Fruit fly (Drosophila melanogaster) whole organism, embryonic: ENCODE measurements around the gene CG5188.

Source experiments
- ATbp ChIP-seq: fragments of 200-800 bp; sonication (Bioruptor generic); optimal IDR thresholded peaks from 2 replicates; lab custom pipeline; 2017; ENCODE audit warnings: missing biosample characterization, mild to moderate bottlenecking, missing genetic modification characterization, missing genetic modification reagents
- B-H1 ChIP-seq: fragments of 200-800 bp; sonication (Bioruptor generic); IDR thresholded peaks from 3 replicates; pipeline ENCODE4 v1.3.6; 2022; ENCODE audit warnings: missing biosample characterization, missing genetic modification characterization
- CG10209 ChIP-seq: fragments of 200-800 bp; sonication (Bioruptor generic); optimal IDR thresholded peaks from 3 replicates; lab custom pipeline; 2017; ENCODE audit warnings: missing biosample characterization, mild to moderate bottlenecking, missing genetic modification characterization, missing genetic modification reagents
- CG10274 ChIP-seq: fragments of 200-800 bp; sonication (Bioruptor generic); optimal IDR thresholded peaks from 3 replicates; lab custom pipeline; 2017; ENCODE audit warnings: missing biosample characterization, mild to moderate bottlenecking, missing genetic modification characterization
- CG10431 ChIP-seq: fragments of 200-800 bp; sonication (Bioruptor generic); optimal IDR thresholded peaks from 3 replicates; lab custom pipeline; 2018; ENCODE audit warnings: missing biosample characterization, mild to moderate bottlenecking, missing genetic modification characterization
- CG10654 ChIP-seq: fragments of 200-800 bp; sonication (Bioruptor generic); optimal IDR thresholded peaks from 2 replicates; lab custom pipeline; 2016; ENCODE audit warnings: missing biosample characterization, missing genetic modification characterization
- CG13424 ChIP-seq: fragments of 200-800 bp; sonication (Bioruptor generic); optimal IDR thresholded peaks from 2 replicates; lab custom pipeline; 2019; ENCODE audit warnings: missing biosample characterization, mild to moderate bottlenecking, missing genetic modification characterization, moderate library complexity
- CG15479 ChIP-seq: fragments of 200-800 bp; sonication (Bioruptor generic); optimal IDR thresholded peaks from 3 replicates; lab custom pipeline; 2019; ENCODE audit warnings: missing biosample characterization, mild to moderate bottlenecking, missing genetic modification characterization, moderate library complexity
- CG16863 ChIP-seq: fragments of 200-800 bp; sonication (Bioruptor generic); optimal IDR thresholded peaks from 3 replicates; lab custom pipeline; 2016; ENCODE audit warnings: missing biosample characterization, missing genetic modification characterization
- CG17385 ChIP-seq: fragments of 200-800 bp; sonication (Bioruptor generic); optimal IDR thresholded peaks from 3 replicates; lab custom pipeline; 2018; ENCODE audit warnings: missing biosample characterization, mild to moderate bottlenecking, missing genetic modification characterization
- CG1832 ChIP-seq: fragments of 200-800 bp; sonication (Bioruptor generic); optimal IDR thresholded peaks from 2 replicates; lab custom pipeline; 2017; ENCODE audit warnings: missing biosample characterization, mild to moderate bottlenecking, missing genetic modification characterization, inconsistent platforms
- CG30403 ChIP-seq: fragments of 200-800 bp; sonication (Bioruptor generic); optimal IDR thresholded peaks from 3 replicates; lab custom pipeline; 2016; ENCODE audit warnings: missing biosample characterization, missing genetic modification characterization
- CG33557 ChIP-seq: fragments of 200-800 bp; sonication (Bioruptor generic); optimal IDR thresholded peaks from 2 replicates; lab custom pipeline; 2019; ENCODE audit warnings: missing biosample characterization, mild to moderate bottlenecking, missing genetic modification characterization, moderate library complexity
- CG34376 ChIP-seq: fragments of 200-800 bp; sonication (Bioruptor generic); optimal IDR thresholded peaks from 2 replicates; lab custom pipeline; 2018; ENCODE audit warnings: missing biosample characterization, mild to moderate bottlenecking, missing genetic modification characterization
- CG3726 ChIP-seq: fragments of 200-800 bp; sonication (Bioruptor generic); IDR thresholded peaks from 3 replicates; pipeline ENCODE4, ENCODE4 v1.3.6; 2022; ENCODE audit warnings: missing biosample characterization, missing genetic modification characterization
- CG42726 ChIP-seq: fragments of 200-800 bp; sonication (Bioruptor generic); IDR thresholded peaks from 2 replicates; pipeline ENCODE4 v1.3.6; 2022; ENCODE audit warnings: missing biosample characterization, missing genetic modification characterization; ENCODE audit not compliant: partially characterized antibody
- CG6791 ChIP-seq: fragments of 200-800 bp; sonication (Bioruptor generic); IDR thresholded peaks from 3 replicates; pipeline ENCODE4 v1.3.6; 2022; ENCODE audit warnings: missing biosample characterization, missing genetic modification characterization; ENCODE audit not compliant: partially characterized antibody
- CG7839 ChIP-seq: fragments of 200-800 bp; sonication (Bioruptor generic); optimal IDR thresholded peaks from 3 replicates; lab custom pipeline; 2018; ENCODE audit warnings: missing biosample characterization, mild to moderate bottlenecking, missing genetic modification characterization, moderate library complexity
- CoRest ChIP-seq: fragments of 200-800 bp; sonication (Bioruptor generic); optimal IDR thresholded peaks from 3 replicates; lab custom pipeline; 2018; ENCODE audit warnings: missing biosample characterization, mild to moderate bottlenecking, missing genetic modification characterization, moderate library complexity
- Deaf1 ChIP-seq: fragments of 200-800 bp; optimal IDR thresholded peaks from 3 replicates; lab custom pipeline; 2019; ENCODE audit warnings: missing biosample characterization, mild to moderate bottlenecking, missing genetic modification characterization, moderate library complexity
- Doc2 ChIP-seq: fragments of 200-800 bp; sonication (Bioruptor generic); IDR thresholded peaks from 2 replicates; pipeline ENCODE4 v1.3.6; 2022; ENCODE audit warnings: missing biosample characterization, missing genetic modification characterization
- HLH54F ChIP-seq: fragments of 200-800 bp; sonication (Bioruptor generic); optimal IDR thresholded peaks from 3 replicates; lab custom pipeline; 2016; ENCODE audit warnings: missing biosample characterization, missing genetic modification characterization
- Lhr ChIP-seq: fragments of 200-800 bp; sonication (Bioruptor generic); optimal IDR thresholded peaks from 3 replicates; lab custom pipeline; 2017; ENCODE audit warnings: mild to moderate bottlenecking, missing biosample characterization, missing genetic modification reagents, missing genetic modification characterization
- Sry-δ ChIP-seq: fragments of 200-800 bp; sonication (Bioruptor generic); optimal IDR thresholded peaks from 2 replicates; lab custom pipeline; 2016; ENCODE audit warnings: missing biosample characterization, missing genetic modification characterization
- caup ChIP-seq: fragments of 200-800 bp; sonication (Bioruptor generic); optimal IDR thresholded peaks from 3 replicates; lab custom pipeline; 2017; ENCODE audit warnings: missing biosample characterization, mild to moderate bottlenecking, missing genetic modification characterization, moderate library complexity; ENCODE audit not compliant: severe bottlenecking
- ci ChIP-seq: fragments of 200-800 bp; sonication (Bioruptor generic); IDR thresholded peaks from 3 replicates; pipeline ENCODE4 v1.3.6; 2022; ENCODE audit warnings: missing biosample characterization, missing genetic modification characterization
- corto ChIP-seq: fragments of 200-800 bp; sonication (Bioruptor generic); optimal IDR thresholded peaks from 2 replicates; lab custom pipeline; 2016; ENCODE audit warnings: missing biosample characterization, mild to moderate bottlenecking, missing genetic modification characterization, moderate library complexity
- crol ChIP-seq: fragments of 200-800 bp; sonication (Bioruptor generic); IDR thresholded peaks from 2 replicates; pipeline ENCODE4 v1.3.6; 2022; ENCODE audit warnings: missing biosample characterization, missing genetic modification characterization
- eve ChIP-seq, 2 experiments: fragments of >200 bp; optimal IDR thresholded peaks; 2 replicates each; lab custom pipeline; 2017; ENCODE audit warnings: missing biosample characterization in 2 of 2, missing genetic modification characterization in 2 of 2
- fd96Cb ChIP-seq: fragments of 200-800 bp; sonication (Bioruptor generic); optimal IDR thresholded peaks from 2 replicates; lab custom pipeline; 2018; ENCODE audit warnings: missing biosample characterization, mild to moderate bottlenecking, missing genetic modification characterization, moderate library complexity
- fru ChIP-seq: fragments of >200 bp; optimal IDR thresholded peaks from 2 replicates; lab custom pipeline; 2017
- gem ChIP-seq: fragments of 200-800 bp; sonication (Bioruptor generic); optimal IDR thresholded peaks from 2 replicates; lab custom pipeline; 2019; ENCODE audit warnings: missing biosample characterization, mild to moderate bottlenecking, missing genetic modification characterization, moderate library complexity
- hb ChIP-seq: fragments of 200-800 bp; sonication (Bioruptor generic); IDR thresholded peaks from 3 replicates; pipeline ENCODE4 v1.3.6; 2022; ENCODE audit warnings: missing biosample characterization, missing genetic modification characterization; ENCODE audit not compliant: partially characterized antibody
- ind ChIP-seq: fragments of 200-800 bp; sonication (Bioruptor generic); optimal IDR thresholded peaks from 3 replicates; lab custom pipeline; 2016; ENCODE audit warnings: missing biosample characterization, missing genetic modification characterization
- kni ChIP-seq: fragments of 200-800 bp; sonication (Bioruptor generic); optimal IDR thresholded peaks from 3 replicates; lab custom pipeline; 2017; ENCODE audit warnings: mild to moderate bottlenecking, missing biosample characterization, missing genetic modification reagents, missing genetic modification characterization
- mam ChIP-seq: fragments of 200-800 bp; sonication (Bioruptor generic); optimal IDR thresholded peaks from 3 replicates; lab custom pipeline; 2016; ENCODE audit warnings: missing biosample characterization, missing genetic modification characterization
- oc ChIP-seq: fragments of 200-800 bp; sonication (Bioruptor generic); optimal IDR thresholded peaks from 2 replicates; lab custom pipeline; 2018; ENCODE audit warnings: missing biosample characterization, mild to moderate bottlenecking, missing genetic modification characterization, moderate library complexity
- org-1 ChIP-seq: fragments of 200-800 bp; sonication (Bioruptor generic); optimal IDR thresholded peaks from 2 replicates; lab custom pipeline; 2017; ENCODE audit warnings: missing biosample characterization, missing genetic modification characterization
- pb ChIP-seq: fragments of 200-800 bp; sonication (Bioruptor generic); optimal IDR thresholded peaks from 3 replicates; lab custom pipeline; 2016; ENCODE audit warnings: missing biosample characterization, missing genetic modification characterization
- peb ChIP-seq: fragments of 200-800 bp; sonication (Bioruptor generic); IDR thresholded peaks from 2 replicates; pipeline ENCODE4 v1.3.6; 2022; ENCODE audit warnings: missing biosample characterization, missing genetic modification characterization
- repo ChIP-seq: fragments of 200-800 bp; sonication (Bioruptor generic); optimal IDR thresholded peaks from 2 replicates; lab custom pipeline; 2016; ENCODE audit warnings: missing biosample characterization, missing genetic modification characterization
- rib ChIP-seq: fragments of 200-800 bp; sonication (Bioruptor generic); IDR thresholded peaks from 2 replicates; pipeline ENCODE4 v1.3.6; 2022; ENCODE audit warnings: missing biosample characterization, missing genetic modification characterization
- salm ChIP-seq: fragments of 200-800 bp; sonication (Bioruptor generic); optimal IDR thresholded peaks from 2 replicates; lab custom pipeline; 2018; ENCODE audit warnings: missing biosample characterization, mild to moderate bottlenecking, missing genetic modification characterization
- scrt ChIP-seq: fragments of 200-800 bp; sonication (Bioruptor generic); optimal IDR thresholded peaks from 2 replicates; lab custom pipeline; 2018; ENCODE audit warnings: missing biosample characterization, mild to moderate bottlenecking, missing genetic modification characterization, moderate library complexity
- slbo ChIP-seq: fragments of 200-800 bp; sonication (Bioruptor generic); IDR thresholded peaks from 2 replicates; pipeline ENCODE4 v1.3.6; 2022; ENCODE audit warnings: missing biosample characterization, missing genetic modification characterization
- so ChIP-seq: fragments of 200-800 bp; sonication (Bioruptor generic); IDR thresholded peaks from 3 replicates; pipeline ENCODE4 v1.3.6; 2022; ENCODE audit warnings: missing biosample characterization, missing genetic modification characterization
- toy ChIP-seq: fragments of 200-800 bp; sonication (Bioruptor generic); IDR thresholded peaks from 2 replicates; pipeline ENCODE4 v1.3.6; 2022; ENCODE audit warnings: missing biosample characterization, missing genetic modification characterization
- unpg ChIP-seq: fragments of 200-800 bp; sonication (Bioruptor generic); optimal IDR thresholded peaks from 3 replicates; lab custom pipeline; 2018; ENCODE audit warnings: missing biosample characterization, mild to moderate bottlenecking, missing genetic modification characterization, moderate library complexity
- wdn ChIP-seq: fragments of 200-800 bp; sonication (Bioruptor generic); IDR thresholded peaks from 2 replicates; pipeline ENCODE4 v1.3.6; 2022; ENCODE audit warnings: missing biosample characterization, missing genetic modification characterization
- wor ChIP-seq: fragments of 200-800 bp; sonication (Bioruptor generic); IDR thresholded peaks from 2 replicates; pipeline ENCODE4 v1.3.6; 2022; ENCODE audit warnings: missing biosample characterization, missing genetic modification characterization
- zen ChIP-seq: fragments of 200-800 bp; sonication (Bioruptor generic); optimal IDR thresholded peaks from 3 replicates; lab custom pipeline; 2018; ENCODE audit warnings: missing biosample characterization, mild to moderate bottlenecking, missing genetic modification characterization, moderate library complexity

Gene CG5188

DNA sequence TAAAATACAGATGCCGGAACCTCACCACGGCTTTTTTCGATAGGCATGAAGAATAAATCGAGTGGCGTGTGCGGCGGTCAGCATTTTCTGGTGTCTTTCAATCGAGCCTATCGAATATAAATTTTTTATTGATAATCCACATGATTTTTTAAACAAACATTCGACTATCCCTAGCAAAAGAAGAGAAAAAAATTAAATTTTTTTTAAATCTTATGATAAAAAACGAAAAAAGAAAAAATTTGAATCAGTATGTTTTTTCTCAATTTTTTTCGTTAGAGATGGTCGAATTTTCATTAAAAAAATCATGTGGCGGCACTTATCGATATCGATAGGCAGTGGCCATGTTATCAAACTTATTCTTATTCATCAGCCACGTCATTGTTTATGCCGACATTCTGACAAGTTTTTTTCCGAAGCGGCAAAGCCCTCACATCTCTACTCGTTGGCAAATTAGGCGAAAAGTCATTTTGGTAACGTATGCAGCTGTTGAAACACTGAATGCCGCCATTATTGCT lies 2.0 kb upstream of the CG5188 start, which contains the start of the genes SmB and KdelR (continued):
- TF ChIP-seq CG34376 (GFP tag; lab: Kevin White, UChicago) (no peak), ATbp (GFP tag; lab: Kevin White, UChicago) (no peak), CG13424 (tag; lab: Kevin White, UChicago) (peak; percentile 7), CG10274 (GFP tag; lab: Kevin White, UChicago) (no peak), CG10654 (GFP tag; lab: Kevin White, UChicago) (no peak), scrt (GFP tag; lab: Kevin White, UChicago) (no peak), crol (no peak), B-H1 (GFP tag; lab: Robert Waterston, UW) (no peak), eve (GFP tag; optimal IDR thresholded peaks at IDR 0.05; lab: Kevin White, UChicago) (no peak), CG15479 (GFP tag; lab: Kevin White, UChicago) (no peak), mam (GFP tag; lab: Kevin White, UChicago) (no peak), rib (GFP tag; lab: Robert Waterston, UW) (no peak), ind (no peak), ci (GFP tag; lab: Robert Waterston, UW) (no peak), CG1832 (GFP tag; lab: Kevin White, UChicago) (no peak), CG17385 (GFP tag; lab: Kevin White, UChicago) (no peak), Sry-δ (GFP tag; lab: Kevin White, UChicago) (peak; percentile 89), slbo (GFP tag; lab: Robert Waterston, UW) (peak; percentile 26; the same call in 1 of the 2 replicates), peb (GFP tag; lab: Robert Waterston, UW) (no peak), oc (no peak), Doc2 (GFP tag; lab: Robert Waterston, UW) (no peak), CG10209 (GFP tag; lab: Kevin White, UChicago) (no peak), zen (tag; lab: Kevin White, UChicago) (peak; percentile 11), CG10431 (peak; percentile 20), Deaf1 (tag; lab: Kevin White, UChicago) (no peak), salm (tag; lab: Kevin White, UChicago) (no peak), HLH54F (GFP tag; lab: Kevin White, UChicago) (no peak), CG3726 (GFP tag; lab: Robert Waterston, UW) (no peak), Lhr (GFP tag; lab: Kevin White, UChicago) (peak; percentile 56), wor (GFP tag; lab: Robert Waterston, UW) (no peak), CoRest (tag; lab: Kevin White, UChicago) (peak; percentile 16), CG6791 (GFP tag; lab: Robert Waterston, UW) (peak; percentile 77), CG16863 (GFP tag; lab: Kevin White, UChicago) (no peak), so (GFP tag; lab: Robert Waterston, UW) (no peak), wdn (no peak), CG30403 (peak; percentile 44), toy (GFP tag; lab: Robert Waterston, UW) (no peak), corto (GFP tag; lab: Kevin White, UChicago) (no peak), gem (no peak), unpg (GFP tag; lab: Kevin White, UChicago) (no peak), CG42726 (GFP tag; lab: Robert Waterston, UW) (no peak), CG33557 (GFP tag; lab: Kevin White, UChicago) (peak; percentile 26), org-1 (no peak), kni (GFP tag; lab: Kevin White, UChicago) (no peak), CG7839 (no peak), fru (lab: Kevin White, UChicago) (no peak), fd96Cb (tag; lab: Kevin White, UChicago) (no peak), repo (GFP tag; lab: Kevin White, UChicago) (no peak), hb (peak; percentile 90), pb (GFP tag; lab: Kevin White, UChicago) (no peak), caup (GFP tag; lab: Kevin White, UChicago) (no peak)
